Worm (Caenorhabditis elegans) whole organism, L2 larva: ENCODE data around the gene semo-1.

ENCODE experiments used
- C34F6.9 ChIP-seq: fragments of 150-350 bp; optimal IDR thresholded peaks from 2 replicates; lab custom pipeline; 2014; ENCODE audit warnings: missing biosample characterization, missing genetic modification characterization
- F13H6.1 ChIP-seq: sonication (generic microtip); optimal IDR thresholded peaks from 2 replicates; lab custom pipeline; 2016; ENCODE audit warnings: missing genetic modification characterization, missing compliant biosample characterization
- R02D3.7 ChIP-seq: fragments of 150-350 bp; optimal IDR thresholded peaks from 2 replicates; lab custom pipeline; 2014; ENCODE audit warnings: missing biosample characterization, missing genetic modification characterization
- Y55F3AM.14 ChIP-seq: fragments of 200-800 bp; sonication (Bioruptor generic); optimal IDR thresholded peaks from 2 replicates; lab custom pipeline; 2018; ENCODE audit warnings: mild to moderate bottlenecking, missing genetic modification characterization, missing compliant biosample characterization
- ZK546.5 ChIP-seq: sonication (generic microtip); optimal IDR thresholded peaks from 2 replicates; lab custom pipeline; 2017; ENCODE audit warnings: missing biosample characterization, missing genetic modification characterization
- alr-1 ChIP-seq: fragments of 150-350 bp; optimal IDR thresholded peaks from 2 replicates; lab custom pipeline; 2014; ENCODE audit warnings: missing biosample characterization, missing genetic modification characterization
- aly-2 ChIP-seq: fragments of 150-350 bp; optimal IDR thresholded peaks from 2 replicates; lab custom pipeline; 2014; ENCODE audit warnings: missing biosample characterization, missing genetic modification characterization
- ama-1 ChIP-seq: fragments of 150-350 bp; optimal IDR thresholded peaks from 2 replicates; lab custom pipeline; 2018; ENCODE audit warnings: inconsistent platforms
- blmp-1 ChIP-seq: sonication (generic microtip); optimal IDR thresholded peaks from 2 replicates; lab custom pipeline; 2017; ENCODE audit warnings: missing genetic modification characterization, mild to moderate bottlenecking, missing compliant biosample characterization, antibody characterized with exemption, moderate library complexity; ENCODE audit not compliant: insufficient read depth
- ceh-16 ChIP-seq: fragments of 150-350 bp; optimal IDR thresholded peaks from 2 replicates; lab custom pipeline; 2014; ENCODE audit warnings: missing biosample characterization, missing genetic modification characterization
- ceh-82 ChIP-seq: fragments of 150-350 bp; optimal IDR thresholded peaks from 2 replicates; lab custom pipeline; 2014; ENCODE audit warnings: missing biosample characterization, missing genetic modification characterization
- crh-2 ChIP-seq: sonication (generic microtip); optimal IDR thresholded peaks from 2 replicates; lab custom pipeline; 2017; ENCODE audit warnings: missing biosample characterization, missing genetic modification characterization
- dmd-4 ChIP-seq: sonication (generic microtip); optimal IDR thresholded peaks from 2 replicates; lab custom pipeline; 2017; ENCODE audit warnings: missing biosample characterization, missing genetic modification characterization
- egl-27 ChIP-seq: sonication (generic microtip); optimal IDR thresholded peaks from 3 replicates; lab custom pipeline; 2017; ENCODE audit warnings: missing biosample characterization, missing genetic modification reagents, missing genetic modification characterization
- elt-1 ChIP-seq: fragments of 150-350 bp; optimal IDR thresholded peaks from 2 replicates; lab custom pipeline; 2014; ENCODE audit warnings: missing biosample characterization, missing genetic modification characterization
- elt-3 ChIP-seq: sonication (generic microtip); optimal IDR thresholded peaks from 2 replicates; lab custom pipeline; 2017; ENCODE audit warnings: missing biosample characterization, missing genetic modification characterization
- fos-1 ChIP-seq: fragments of 150-350 bp; optimal IDR thresholded peaks from 2 replicates; lab custom pipeline; 2014; ENCODE audit warnings: missing biosample characterization, missing genetic modification characterization
- gmeb-1 ChIP-seq: fragments of 150-350 bp; optimal IDR thresholded peaks from 2 replicates; lab custom pipeline; 2014; ENCODE audit warnings: missing biosample characterization, missing genetic modification characterization
- lin-11 ChIP-seq: fragments of 150-350 bp; sonication (generic microtip); optimal IDR thresholded peaks from 2 replicates; lab custom pipeline; 2014; ENCODE audit warnings: missing biosample characterization, missing genetic modification characterization, inconsistent platforms, mixed read lengths
- lin-13 ChIP-seq: fragments of 150-350 bp; optimal IDR thresholded peaks from 2 replicates; lab custom pipeline; 2014; ENCODE audit warnings: missing biosample characterization, missing genetic modification reagents, missing genetic modification characterization
- lin-39 ChIP-seq: fragments of 150-350 bp; optimal IDR thresholded peaks from 2 replicates; lab custom pipeline; 2014; ENCODE audit warnings: missing biosample characterization, missing genetic modification reagents, missing genetic modification characterization
- lsy-2 ChIP-seq, 2 experiments: fragments of 150-350 bp in 1 of 2; sonication (generic microtip) in 1 of 2; optimal IDR thresholded peaks; 2 replicates each; lab custom pipeline; 2014 to 2017; ENCODE audit warnings: missing biosample characterization in 2 of 2, missing genetic modification characterization in 2 of 2
- mab-5 ChIP-seq: fragments of 150-350 bp; optimal IDR thresholded peaks from 2 replicates; lab custom pipeline; 2014; ENCODE audit warnings: missing biosample characterization, missing genetic modification characterization
- mbf-1 ChIP-seq: sonication (generic microtip); optimal IDR thresholded peaks from 2 replicates; lab custom pipeline; 2017; ENCODE audit warnings: missing biosample characterization, missing genetic modification characterization
- mdl-1 ChIP-seq, 2 experiments: fragments of 150-350 bp in 1 of 2; sonication (generic microtip) in 1 of 2; optimal IDR thresholded peaks; 2 replicates each; lab custom pipeline; 2017; ENCODE audit warnings: missing biosample characterization in 2 of 2, missing genetic modification characterization in 2 of 2
- nhr-10 ChIP-seq: sonication (generic microtip); optimal IDR thresholded peaks from 2 replicates; lab custom pipeline; 2017; ENCODE audit warnings: missing biosample characterization, missing genetic modification characterization
- nhr-11 ChIP-seq: fragments of 150-350 bp; optimal IDR thresholded peaks from 2 replicates; lab custom pipeline; 2014; ENCODE audit warnings: missing biosample characterization, missing genetic modification characterization
- nhr-12 ChIP-seq: fragments of 150-350 bp; optimal IDR thresholded peaks from 2 replicates; lab custom pipeline; 2014; ENCODE audit warnings: missing biosample characterization, missing genetic modification characterization
- nhr-129 ChIP-seq: fragments of 150-350 bp; optimal IDR thresholded peaks from 2 replicates; lab custom pipeline; 2014; ENCODE audit warnings: missing biosample characterization, missing genetic modification characterization
- nhr-21 ChIP-seq: fragments of 150-350 bp; optimal IDR thresholded peaks from 2 replicates; lab custom pipeline; 2014; ENCODE audit warnings: missing biosample characterization, missing genetic modification characterization
- nhr-23 ChIP-seq: fragments of 150-350 bp; optimal IDR thresholded peaks from 2 replicates; lab custom pipeline; 2014; ENCODE audit warnings: missing biosample characterization, missing genetic modification reagents, missing genetic modification characterization
- nhr-237 ChIP-seq: fragments of 150-350 bp; optimal IDR thresholded peaks from 2 replicates; lab custom pipeline; 2014; ENCODE audit warnings: missing biosample characterization, missing genetic modification characterization
- nhr-25 ChIP-seq: fragments of 150-350 bp; sonication (generic microtip); optimal IDR thresholded peaks from 3 replicates; lab custom pipeline; 2014; ENCODE audit warnings: missing biosample characterization, missing genetic modification characterization
- nhr-6 ChIP-seq: fragments of 150-350 bp; optimal IDR thresholded peaks from 2 replicates; lab custom pipeline; 2014; ENCODE audit warnings: missing biosample characterization, missing genetic modification characterization
- nhr-77 ChIP-seq: fragments of 150-350 bp; optimal IDR thresholded peaks from 2 replicates; lab custom pipeline; 2014; ENCODE audit warnings: missing biosample characterization, missing genetic modification characterization
- peb-1 ChIP-seq: fragments of 150-350 bp; optimal IDR thresholded peaks from 2 replicates; lab custom pipeline; 2014; ENCODE audit warnings: missing biosample characterization, missing genetic modification characterization
- sem-4 ChIP-seq: fragments of 150-350 bp; optimal IDR thresholded peaks from 2 replicates; lab custom pipeline; 2014; ENCODE audit warnings: missing biosample characterization, missing genetic modification reagents, missing genetic modification characterization
- skn-1 ChIP-seq: sonication (generic microtip); optimal IDR thresholded peaks from 2 replicates; lab custom pipeline; 2017; ENCODE audit warnings: missing biosample characterization, missing genetic modification characterization
- sma-3 ChIP-seq: sonication (generic microtip); optimal IDR thresholded peaks from 2 replicates; lab custom pipeline; 2016; ENCODE audit warnings: missing genetic modification reagents, missing genetic modification characterization, missing compliant biosample characterization
- sma-9 ChIP-seq, 2 experiments: fragments of 150-350 bp in 1 of 2; sonication (generic microtip) in 1 of 2; optimal IDR thresholded peaks; 2 replicates each; lab custom pipeline; 2014 to 2016; ENCODE audit warnings: missing genetic modification characterization in 2 of 2, mild to moderate bottlenecking in 1 of 2, missing biosample characterization in 1 of 2, missing compliant biosample characterization in 1 of 2, missing genetic modification reagents in 1 of 2, moderate library complexity in 1 of 2
- snpc-4 ChIP-seq: fragments of 150-350 bp; optimal IDR thresholded peaks from 2 replicates; lab custom pipeline; 2014; ENCODE audit warnings: missing biosample characterization, missing genetic modification characterization
- unc-39 ChIP-seq: fragments of 150-350 bp; optimal IDR thresholded peaks from 2 replicates; lab custom pipeline; 2014; ENCODE audit warnings: missing biosample characterization, missing genetic modification characterization
- unc-55 ChIP-seq: fragments of 150-350 bp; sonication (generic microtip); optimal IDR thresholded peaks from 3 replicates; lab custom pipeline; 2014; ENCODE audit warnings: missing biosample characterization, missing genetic modification reagents, missing genetic modification characterization
- unc-62 ChIP-seq: fragments of 150-350 bp; optimal IDR thresholded peaks from 2 replicates; lab custom pipeline; 2014; ENCODE audit warnings: missing biosample characterization, missing genetic modification reagents, missing genetic modification characterization
- zag-1 ChIP-seq: fragments of 150-350 bp; optimal IDR thresholded peaks from 2 replicates; lab custom pipeline; 2014; ENCODE audit warnings: missing biosample characterization, missing genetic modification characterization
- ztf-1 ChIP-seq: fragments of 200-800 bp; sonication (Bioruptor generic); conservative IDR thresholded peaks from 2 replicates; pipeline ENCODE4 v1.3.6; 2022; ENCODE audit warnings: missing genetic modification characterization, missing compliant biosample characterization
- ztf-11 ChIP-seq: sonication (generic microtip); optimal IDR thresholded peaks from 2 replicates; lab custom pipeline; 2017; ENCODE audit warnings: missing biosample characterization, missing genetic modification characterization
- ztf-4 ChIP-seq: fragments of 150-350 bp; optimal IDR thresholded peaks from 2 replicates; lab custom pipeline; 2014; ENCODE audit warnings: missing biosample characterization, missing genetic modification characterization

Gene semo-1

DNA sequence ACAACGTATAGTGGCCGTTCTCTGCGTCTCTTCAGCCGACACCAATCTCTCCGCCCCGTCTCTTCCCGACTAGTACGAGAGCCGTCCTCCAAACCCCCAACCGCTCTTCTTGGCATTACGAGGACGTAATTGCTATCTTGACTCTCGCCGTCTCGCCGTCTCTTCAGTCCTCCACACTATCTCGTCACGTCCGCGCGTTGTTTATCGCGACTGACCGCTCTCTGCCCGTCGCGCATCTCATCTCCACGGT is 17.6 kb upstream of the semo-1 start:
- TF ChIP-seq nhr-10 (no peak), sem-4 (peak; percentile 28), unc-39 (tag; lab: Kevin White, UChicago) (no peak), sma-9 (GFP tag; optimal IDR thresholded peaks at IDR 0.05; lab: Kevin White, UChicago) (no peak), sma-9 (tag; optimal IDR thresholded peaks at IDR 0.05; lab: Kevin White, UChicago) (peak; percentile 81), nhr-12 (tag; lab: Kevin White, UChicago) (no peak), F13H6.1 (tag; lab: Kevin White, UChicago) (peak; percentile 100)

- TF ChIP-seq F13H6.1 (tag; lab: Kevin White, UChicago) (no peak), skn-1 (tag; lab: Kevin White, UChicago) (no peak), peb-1 (tag; lab: Kevin White, UChicago) (peak; percentile 66), alr-1 (tag; lab: Kevin White, UChicago) (no peak), nhr-77 (tag; lab: Kevin White, UChicago) (no peak), C34F6.9 (tag; lab: Kevin White, UChicago) (peak; percentile 42), mdl-1 (tag; optimal IDR thresholded peaks at IDR 0.05; lab: Kevin White, UChicago) (peak; percentile 87), dmd-4 (tag; lab: Kevin White, UChicago) (peak; percentile 18), lsy-2 (tag; optimal IDR thresholded peaks at IDR 0.05; lab: Kevin White, UChicago) (peak; percentile 28 to 65), unc-55 (GFP tag; lab: Kevin White, UChicago) (peak; percentile 60), blmp-1 (tag; lab: Kevin White, UChicago) (no peak), lin-11 (tag; lab: Kevin White, UChicago) (peak; percentile 81), R02D3.7 (tag; lab: Kevin White, UChicago) (no peak), ztf-4 (no peak), mbf-1 (tag; lab: Kevin White, UChicago) (no peak), nhr-23 (no peak), nhr-12 (tag; lab: Kevin White, UChicago) (no peak), ztf-11 (tag; lab: Kevin White, UChicago) (peak; percentile 72), elt-1 (peak; percentile 44), mab-5 (peak; percentile 77), crh-2 (tag; lab: Kevin White, UChicago) (peak; percentile 79), ceh-16 (tag; lab: Kevin White, UChicago) (peak; percentile 96), nhr-21 (tag; lab: Kevin White, UChicago) (peak; percentile 71), egl-27 (peak; percentile 74), elt-3 (tag; lab: Kevin White, UChicago) (no peak), unc-62 (GFP tag; lab: Kevin White, UChicago) (peak; percentile 68), ceh-82 (peak; percentile 66), nhr-10 (peak; percentile 19), sem-4 (peak; percentile 77), lin-39 (tag; lab: Kevin White, UChicago) (no peak), nhr-25 (peak; percentile 83), ama-1 (peak; percentile 100), ZK546.5 (tag; lab: Kevin White, UChicago) (no peak), Y55F3AM.14 (peak; percentile 62), sma-9 (GFP tag; optimal IDR thresholded peaks at IDR 0.05; lab: Kevin White, UChicago) (peak; percentile 96), sma-9 (tag; optimal IDR thresholded peaks at IDR 0.05; lab: Kevin White, UChicago) (no peak), aly-2 (tag; lab: Kevin White, UChicago) (no peak), ztf-1 (GFP tag; lab: Robert Waterston, UW) (0 out of 2 replicates have a peak, but pooled peaks have one; percentile 33), nhr-129 (tag; lab: Kevin White, UChicago) (peak; percentile 96), nhr-237 (tag; lab: Kevin White, UChicago) (peak; percentile 35), sma-3 (GFP tag; lab: Kevin White, UChicago) (peak; percentile 68), snpc-4 (tag; lab: Kevin White, UChicago) (no peak), zag-1 (peak; percentile 80), nhr-6 (tag; lab: Kevin White, UChicago) (peak; percentile 42), nhr-11 (tag; lab: Kevin White, UChicago) (peak; percentile 20), fos-1 (tag; lab: Kevin White, UChicago) (peak; percentile 77), lin-13 (GFP tag; lab: Kevin White, UChicago) (peak; percentile 67), unc-39 (tag; lab: Kevin White, UChicago) (peak; percentile 49), gmeb-1 (tag; lab: Kevin White, UChicago) (peak; percentile 48)
Observed at ce11 chrIV:14033752-14034570, 17.0 kb upstream of the semo-1 start.
